Worm (Caenorhabditis elegans) whole organism, L2 larva: ENCODE data around the gene C51E3.9.

Experiments
- ceh-16 ChIP-seq: fragments of 150-350 bp; optimal IDR thresholded peaks from 2 replicates; lab custom pipeline; 2014; ENCODE audit warnings: missing biosample characterization, missing genetic modification characterization
- ceh-82 ChIP-seq: fragments of 150-350 bp; optimal IDR thresholded peaks from 2 replicates; lab custom pipeline; 2014; ENCODE audit warnings: missing biosample characterization, missing genetic modification characterization
- crh-2 ChIP-seq: sonication (generic microtip); optimal IDR thresholded peaks from 2 replicates; lab custom pipeline; 2017; ENCODE audit warnings: missing biosample characterization, missing genetic modification characterization
- dmd-4 ChIP-seq: sonication (generic microtip); optimal IDR thresholded peaks from 2 replicates; lab custom pipeline; 2017; ENCODE audit warnings: missing biosample characterization, missing genetic modification characterization
- egl-27 ChIP-seq: sonication (generic microtip); optimal IDR thresholded peaks from 3 replicates; lab custom pipeline; 2017; ENCODE audit warnings: missing biosample characterization, missing genetic modification reagents, missing genetic modification characterization
- fos-1 ChIP-seq: fragments of 150-350 bp; optimal IDR thresholded peaks from 2 replicates; lab custom pipeline; 2014; ENCODE audit warnings: missing biosample characterization, missing genetic modification characterization
- lin-13 ChIP-seq: fragments of 150-350 bp; optimal IDR thresholded peaks from 2 replicates; lab custom pipeline; 2014; ENCODE audit warnings: missing biosample characterization, missing genetic modification reagents, missing genetic modification characterization
- mbf-1 ChIP-seq: sonication (generic microtip); optimal IDR thresholded peaks from 2 replicates; lab custom pipeline; 2017; ENCODE audit warnings: missing biosample characterization, missing genetic modification characterization
- nhr-25 ChIP-seq: fragments of 150-350 bp; sonication (generic microtip); optimal IDR thresholded peaks from 3 replicates; lab custom pipeline; 2014; ENCODE audit warnings: missing biosample characterization, missing genetic modification characterization
- sem-4 ChIP-seq: fragments of 150-350 bp; optimal IDR thresholded peaks from 2 replicates; lab custom pipeline; 2014; ENCODE audit warnings: missing biosample characterization, missing genetic modification reagents, missing genetic modification characterization
- sma-9 ChIP-seq, 2 experiments: fragments of 150-350 bp in 1 of 2; sonication (generic microtip) in 1 of 2; optimal IDR thresholded peaks; 2 replicates each; lab custom pipeline; 2014 to 2016; ENCODE audit warnings: missing genetic modification characterization in 2 of 2, mild to moderate bottlenecking in 1 of 2, missing biosample characterization in 1 of 2, missing compliant biosample characterization in 1 of 2, missing genetic modification reagents in 1 of 2, moderate library complexity in 1 of 2
- snpc-4 ChIP-seq: fragments of 150-350 bp; optimal IDR thresholded peaks from 2 replicates; lab custom pipeline; 2014; ENCODE audit warnings: missing biosample characterization, missing genetic modification characterization
- zag-1 ChIP-seq: fragments of 150-350 bp; optimal IDR thresholded peaks from 2 replicates; lab custom pipeline; 2014; ENCODE audit warnings: missing biosample characterization, missing genetic modification characterization

Gene C51E3.9

ce11 chrV:10191242-10191641 lies 45.5 kb downstream of the C51E3.9 start:
- TF ChIP-seq fos-1 (tag; lab: Kevin White, UChicago) (peak; percentile 35), egl-27 (tag; lab: Kevin White, UChicago) (no peak)
- TF ChIP-seq, all 48 proteins: peak for 1

- TF ChIP-seq mbf-1 (no peak), sma-9 (GFP tag; optimal IDR thresholded peaks at IDR 0.05; lab: Kevin White, UChicago) (no peak), sma-9 (tag; optimal IDR thresholded peaks at IDR 0.05; lab: Kevin White, UChicago) (no peak), ceh-82 (no peak), snpc-4 (tag; lab: Kevin White, UChicago) (no peak), crh-2 (tag; lab: Kevin White, UChicago) (no peak), dmd-4 (tag; lab: Kevin White, UChicago) (no peak), lin-13 (no peak), ceh-16 (tag; lab: Kevin White, UChicago) (no peak), sem-4 (no peak), nhr-25 (tag; lab: Kevin White, UChicago) (no peak), zag-1 (no peak)
These were observed 52.6 kb downstream of the C51E3.9 start, which contains the start of gene ZK856.6 for ce11 chrV:10198386-10198785. ZK856.6 (plus strand) TSS chrV:10198686.
